Fruit fly (Drosophila melanogaster): ENCODE measurements around the gene rho-5.

- TF ChIP-seq pan (optimal IDR thresholded peaks at IDR 0.05) (no peak), Vsx2 (GFP tag; optimal IDR thresholded peaks at IDR 0.05; ENCODE audit: partially characterized antibody) (no peak), foxo (GFP tag; optimal IDR thresholded peaks at IDR 0.05) (no peak), Myc (optimal IDR thresholded peaks at IDR 0.05) (no peak), usp (GFP tag; optimal IDR thresholded peaks at IDR 0.05) (no peak), Dif (GFP tag; optimal IDR thresholded peaks at IDR 0.05; ENCODE audit: partially characterized antibody) (no peak), fru (GFP tag; optimal IDR thresholded peaks at IDR 0.05) (peak; percentile 10), Mio (GFP tag; optimal IDR thresholded peaks at IDR 0.05) (no peak), jim (GFP tag; optimal IDR thresholded peaks at IDR 0.05) (no peak)
Observed at dm6 chr2L:10342471-10342870, 31.2 kb downstream of the rho-5 start, which contains the start of gene Sps2.
